Fruit fly (Drosophila melanogaster): ENCODE results near the gene Sfp24Bc.
A peak's percentile ranks its signal among the peaks of the same experiment; 100 is the strongest.

The Sfp24Bc gene

dm6 chr2L:3628819-3629218, 41.6 kb downstream of the Sfp24Bc start (continued):
- TF ChIP-seq unc-4 (GFP tag; IDR thresholded peaks at IDR 0.05; ENCODE audit: partially characterized antibody) (no peak), CG30403 (GFP tag; optimal IDR thresholded peaks at IDR 0.05) (peak; percentile 32), da (GFP tag; optimal IDR thresholded peaks at IDR 0.05) (no peak), CG32767 (GFP tag; IDR thresholded peaks at IDR 0.05) (0 out of 2 replicates have a peak, but pooled peaks have one; percentile 21), knrl (GFP tag; IDR thresholded peaks at IDR 0.05; ENCODE audit: partially characterized antibody) (no peak), H15 (GFP tag; IDR thresholded peaks at IDR 0.05) (no peak; the same call in 2 of the 3 replicates), grau (tag; optimal IDR thresholded peaks at IDR 0.05) (no peak), ash1 (GFP tag; optimal IDR thresholded peaks at IDR 0.05) (peak; percentile 67), HHEX (GFP tag; optimal IDR thresholded peaks at IDR 0.05) (peak; percentile 85), CG7928 (GFP tag; optimal IDR thresholded peaks at IDR 0.05) (peak; percentile 23), CG8089 (GFP tag; optimal IDR thresholded peaks at IDR 0.05) (peak; percentile 93), onecut (GFP tag; IDR thresholded peaks at IDR 0.05) (no peak), tio (GFP tag; optimal IDR thresholded peaks at IDR 0.05) (peak; percentile 70), CG10147 (GFP tag; optimal IDR thresholded peaks at IDR 0.05) (no peak), crc (GFP tag; optimal IDR thresholded peaks at IDR 0.05) (peak; percentile 76), z (GFP tag; IDR thresholded peaks at IDR 0.05) (peak; percentile 72; the same call in 2 of the 3 replicates), CG13123 (GFP tag; optimal IDR thresholded peaks at IDR 0.05) (peak; percentile 51), CG2875 (GFP tag; optimal IDR thresholded peaks at IDR 0.05) (peak; percentile 81), Gug (GFP tag; IDR thresholded peaks at IDR 0.05) (no peak), CG11723 (GFP tag; optimal IDR thresholded peaks at IDR 0.05) (peak; percentile 23), Meics (GFP tag; optimal IDR thresholded peaks at IDR 0.05) (peak; percentile 79), pnt (GFP tag; optimal IDR thresholded peaks at IDR 0.05) (peak; percentile 23), Awh (GFP tag; IDR thresholded peaks at IDR 0.05) (peak; percentile 83), CG6854 (GFP tag; optimal IDR thresholded peaks at IDR 0.05) (peak; percentile 78), Dad (GFP tag; optimal IDR thresholded peaks at IDR 0.05) (peak; percentile 11), CG8388 (GFP tag; optimal IDR thresholded peaks at IDR 0.05) (no peak), CG6175 (GFP tag; IDR thresholded peaks at IDR 0.05) (no peak; the same call in 2 of the 3 replicates), CG34224 (GFP tag; IDR thresholded peaks at IDR 0.05; ENCODE audit: partially characterized antibody) (no peak), CG14965 (GFP tag; optimal IDR thresholded peaks at IDR 0.05; ENCODE audit: borderline replicate concordance) (no peak), CG2202 (tag; optimal IDR thresholded peaks at IDR 0.05) (peak; percentile 96), cg (GFP tag; optimal IDR thresholded peaks at IDR 0.05) (no peak), Dll (GFP tag; IDR thresholded peaks at IDR 0.05; ENCODE audit: partially characterized antibody) (no peak), Atf3 (GFP tag; optimal IDR thresholded peaks at IDR 0.05) (peak; percentile 85), Camta (GFP tag; optimal IDR thresholded peaks at IDR 0.05) (peak; percentile 93), sna (GFP tag; IDR thresholded peaks at IDR 0.05; ENCODE audit: partially characterized antibody) (no peak), CG12155 (GFP tag; optimal IDR thresholded peaks at IDR 0.05) (no peak), dmrt11E (tag; optimal IDR thresholded peaks at IDR 0.05) (peak; percentile 67), CG30020 (tag; optimal IDR thresholded peaks at IDR 0.05) (peak; percentile 17), grn (GFP tag; optimal IDR thresholded peaks at IDR 0.05) (no peak), Sry-δ (GFP tag; optimal IDR thresholded peaks at IDR 0.05) (no peak), toy (GFP tag; IDR thresholded peaks at IDR 0.05) (0 out of 2 replicates have a peak, but pooled peaks have one; percentile 31), sr (GFP tag; IDR thresholded peaks at IDR 0.05) (no peak), mld (GFP tag; IDR thresholded peaks at IDR 0.05; ENCODE audit: partially characterized antibody) (no peak), CG12659 (GFP tag; optimal IDR thresholded peaks at IDR 0.05) (peak; percentile 41), Xrp1 (GFP tag; IDR thresholded peaks at IDR 0.05) (peak; percentile 93), Ets97D (GFP tag; optimal IDR thresholded peaks at IDR 0.05) (no peak), Mes4 (GFP tag; optimal IDR thresholded peaks at IDR 0.05) (no peak), CG4404 (GFP tag; IDR thresholded peaks at IDR 0.05) (no peak), Lim3 (GFP tag; IDR thresholded peaks at IDR 0.05) (no peak), YL-1 (GFP tag; optimal IDR thresholded peaks at IDR 0.05) (peak; percentile 71), CG2129 (GFP tag; IDR thresholded peaks at IDR 0.05; ENCODE audit: partially characterized antibody) (no peak)
